Worm (Caenorhabditis elegans) whole organism, L2 larva: ENCODE data around the gene F26A1.9.

Experiments used
- C34F6.9 ChIP-seq: fragments of 150-350 bp; optimal IDR thresholded peaks from 2 replicates; lab custom pipeline; 2014; ENCODE audit warnings: missing biosample characterization, missing genetic modification characterization
- F13H6.1 ChIP-seq: sonication (generic microtip); optimal IDR thresholded peaks from 2 replicates; lab custom pipeline; 2016; ENCODE audit warnings: missing genetic modification characterization, missing compliant biosample characterization
- R02D3.7 ChIP-seq: fragments of 150-350 bp; optimal IDR thresholded peaks from 2 replicates; lab custom pipeline; 2014; ENCODE audit warnings: missing biosample characterization, missing genetic modification characterization
- Y55F3AM.14 ChIP-seq: fragments of 200-800 bp; sonication (Bioruptor generic); optimal IDR thresholded peaks from 2 replicates; lab custom pipeline; 2018; ENCODE audit warnings: mild to moderate bottlenecking, missing genetic modification characterization, missing compliant biosample characterization
- ZK546.5 ChIP-seq: sonication (generic microtip); optimal IDR thresholded peaks from 2 replicates; lab custom pipeline; 2017; ENCODE audit warnings: missing biosample characterization, missing genetic modification characterization
- aly-2 ChIP-seq: fragments of 150-350 bp; optimal IDR thresholded peaks from 2 replicates; lab custom pipeline; 2014; ENCODE audit warnings: missing biosample characterization, missing genetic modification characterization
- ama-1 ChIP-seq: fragments of 150-350 bp; optimal IDR thresholded peaks from 2 replicates; lab custom pipeline; 2018; ENCODE audit warnings: inconsistent platforms
- blmp-1 ChIP-seq: sonication (generic microtip); optimal IDR thresholded peaks from 2 replicates; lab custom pipeline; 2017; ENCODE audit warnings: missing genetic modification characterization, mild to moderate bottlenecking, missing compliant biosample characterization, antibody characterized with exemption, moderate library complexity; ENCODE audit not compliant: insufficient read depth
- ceh-16 ChIP-seq: fragments of 150-350 bp; optimal IDR thresholded peaks from 2 replicates; lab custom pipeline; 2014; ENCODE audit warnings: missing biosample characterization, missing genetic modification characterization
- ceh-82 ChIP-seq: fragments of 150-350 bp; optimal IDR thresholded peaks from 2 replicates; lab custom pipeline; 2014; ENCODE audit warnings: missing biosample characterization, missing genetic modification characterization
- crh-2 ChIP-seq: sonication (generic microtip); optimal IDR thresholded peaks from 2 replicates; lab custom pipeline; 2017; ENCODE audit warnings: missing biosample characterization, missing genetic modification characterization
- dmd-4 ChIP-seq: sonication (generic microtip); optimal IDR thresholded peaks from 2 replicates; lab custom pipeline; 2017; ENCODE audit warnings: missing biosample characterization, missing genetic modification characterization
- elt-3 ChIP-seq: sonication (generic microtip); optimal IDR thresholded peaks from 2 replicates; lab custom pipeline; 2017; ENCODE audit warnings: missing biosample characterization, missing genetic modification characterization
- fos-1 ChIP-seq: fragments of 150-350 bp; optimal IDR thresholded peaks from 2 replicates; lab custom pipeline; 2014; ENCODE audit warnings: missing biosample characterization, missing genetic modification characterization
- gmeb-1 ChIP-seq: fragments of 150-350 bp; optimal IDR thresholded peaks from 2 replicates; lab custom pipeline; 2014; ENCODE audit warnings: missing biosample characterization, missing genetic modification characterization
- lin-11 ChIP-seq: fragments of 150-350 bp; sonication (generic microtip); optimal IDR thresholded peaks from 2 replicates; lab custom pipeline; 2014; ENCODE audit warnings: missing biosample characterization, missing genetic modification characterization, inconsistent platforms, mixed read lengths
- lin-13 ChIP-seq: fragments of 150-350 bp; optimal IDR thresholded peaks from 2 replicates; lab custom pipeline; 2014; ENCODE audit warnings: missing biosample characterization, missing genetic modification reagents, missing genetic modification characterization
- lsy-2 ChIP-seq, 2 experiments: fragments of 150-350 bp in 1 of 2; sonication (generic microtip) in 1 of 2; optimal IDR thresholded peaks; 2 replicates each; lab custom pipeline; 2014 to 2017; ENCODE audit warnings: missing biosample characterization in 2 of 2, missing genetic modification characterization in 2 of 2
- mab-5 ChIP-seq: fragments of 150-350 bp; optimal IDR thresholded peaks from 2 replicates; lab custom pipeline; 2014; ENCODE audit warnings: missing biosample characterization, missing genetic modification characterization
- mbf-1 ChIP-seq: sonication (generic microtip); optimal IDR thresholded peaks from 2 replicates; lab custom pipeline; 2017; ENCODE audit warnings: missing biosample characterization, missing genetic modification characterization
- nhr-10 ChIP-seq: sonication (generic microtip); optimal IDR thresholded peaks from 2 replicates; lab custom pipeline; 2017; ENCODE audit warnings: missing biosample characterization, missing genetic modification characterization
- nhr-11 ChIP-seq: fragments of 150-350 bp; optimal IDR thresholded peaks from 2 replicates; lab custom pipeline; 2014; ENCODE audit warnings: missing biosample characterization, missing genetic modification characterization
- nhr-12 ChIP-seq: fragments of 150-350 bp; optimal IDR thresholded peaks from 2 replicates; lab custom pipeline; 2014; ENCODE audit warnings: missing biosample characterization, missing genetic modification characterization
- nhr-129 ChIP-seq: fragments of 150-350 bp; optimal IDR thresholded peaks from 2 replicates; lab custom pipeline; 2014; ENCODE audit warnings: missing biosample characterization, missing genetic modification characterization
- nhr-21 ChIP-seq: fragments of 150-350 bp; optimal IDR thresholded peaks from 2 replicates; lab custom pipeline; 2014; ENCODE audit warnings: missing biosample characterization, missing genetic modification characterization
- nhr-23 ChIP-seq: fragments of 150-350 bp; optimal IDR thresholded peaks from 2 replicates; lab custom pipeline; 2014; ENCODE audit warnings: missing biosample characterization, missing genetic modification reagents, missing genetic modification characterization
- nhr-25 ChIP-seq: fragments of 150-350 bp; sonication (generic microtip); optimal IDR thresholded peaks from 3 replicates; lab custom pipeline; 2014; ENCODE audit warnings: missing biosample characterization, missing genetic modification characterization
- nhr-6 ChIP-seq: fragments of 150-350 bp; optimal IDR thresholded peaks from 2 replicates; lab custom pipeline; 2014; ENCODE audit warnings: missing biosample characterization, missing genetic modification characterization
- nhr-77 ChIP-seq: fragments of 150-350 bp; optimal IDR thresholded peaks from 2 replicates; lab custom pipeline; 2014; ENCODE audit warnings: missing biosample characterization, missing genetic modification characterization
- sma-3 ChIP-seq: sonication (generic microtip); optimal IDR thresholded peaks from 2 replicates; lab custom pipeline; 2016; ENCODE audit warnings: missing genetic modification reagents, missing genetic modification characterization, missing compliant biosample characterization
- sma-9 ChIP-seq, 2 experiments: fragments of 150-350 bp in 1 of 2; sonication (generic microtip) in 1 of 2; optimal IDR thresholded peaks; 2 replicates each; lab custom pipeline; 2014 to 2016; ENCODE audit warnings: missing genetic modification characterization in 2 of 2, mild to moderate bottlenecking in 1 of 2, missing biosample characterization in 1 of 2, missing compliant biosample characterization in 1 of 2, missing genetic modification reagents in 1 of 2, moderate library complexity in 1 of 2
- unc-39 ChIP-seq: fragments of 150-350 bp; optimal IDR thresholded peaks from 2 replicates; lab custom pipeline; 2014; ENCODE audit warnings: missing biosample characterization, missing genetic modification characterization
- unc-55 ChIP-seq: fragments of 150-350 bp; sonication (generic microtip); optimal IDR thresholded peaks from 3 replicates; lab custom pipeline; 2014; ENCODE audit warnings: missing biosample characterization, missing genetic modification reagents, missing genetic modification characterization
- unc-62 ChIP-seq: fragments of 150-350 bp; optimal IDR thresholded peaks from 2 replicates; lab custom pipeline; 2014; ENCODE audit warnings: missing biosample characterization, missing genetic modification reagents, missing genetic modification characterization
- zag-1 ChIP-seq: fragments of 150-350 bp; optimal IDR thresholded peaks from 2 replicates; lab custom pipeline; 2014; ENCODE audit warnings: missing biosample characterization, missing genetic modification characterization
- ztf-1 ChIP-seq: fragments of 200-800 bp; sonication (Bioruptor generic); conservative IDR thresholded peaks from 2 replicates; pipeline ENCODE4 v1.3.6; 2022; ENCODE audit warnings: missing genetic modification characterization, missing compliant biosample characterization
- ztf-11 ChIP-seq: sonication (generic microtip); optimal IDR thresholded peaks from 2 replicates; lab custom pipeline; 2017; ENCODE audit warnings: missing biosample characterization, missing genetic modification characterization
- ztf-4 ChIP-seq: fragments of 150-350 bp; optimal IDR thresholded peaks from 2 replicates; lab custom pipeline; 2014; ENCODE audit warnings: missing biosample characterization, missing genetic modification characterization

Gene F26A1.9

ce11 chrIII:4874671-4875070, 45.3 kb upstream of the F26A1.9 start, which contains the start of gene C35D10.12:
C35D10.12 (minus strand) TSS chrIII:4874771.
- TF ChIP-seq nhr-25 (tag; lab: Kevin White, UChicago), result no peak
- no peak for TF ChIP-seq zag-1 (tag; lab: Kevin White, UChicago)
- TF ChIP-seq ztf-4, result no peak
- no peak for TF ChIP-seq crh-2 (tag; lab: Kevin White, UChicago)
- TF ChIP-seq lin-13 (GFP tag; lab: Kevin White, UChicago), result no peak
- TF ChIP-seq F13H6.1, result no peak
- no peak for TF ChIP-seq mbf-1 (tag; lab: Kevin White, UChicago)
- TF ChIP-seq nhr-12 (tag; lab: Kevin White, UChicago), result no peak
- no peak for TF ChIP-seq nhr-10 (tag; lab: Kevin White, UChicago)
- no peak for TF ChIP-seq sma-9 (GFP tag; optimal IDR thresholded peaks at IDR 0.05; lab: Kevin White, UChicago)
- no peak for TF ChIP-seq sma-9 (tag; optimal IDR thresholded peaks at IDR 0.05; lab: Kevin White, UChicago)
- TF ChIP-seq aly-2, result no peak
- TF ChIP-seq sma-3 (GFP tag; lab: Kevin White, UChicago), result no peak
- no peak for TF ChIP-seq blmp-1 (tag; lab: Kevin White, UChicago)

ce11 chrIII:4873395-4873794, 44.1 kb upstream of the F26A1.9 start:
- no peak for TF ChIP-seq zag-1 (tag; lab: Kevin White, UChicago)
- TF ChIP-seq R02D3.7 (tag; lab: Kevin White, UChicago), result no peak
- no peak for TF ChIP-seq nhr-21 (tag; lab: Kevin White, UChicago)
- TF ChIP-seq nhr-25 (tag; lab: Kevin White, UChicago), result no peak
- no peak for TF ChIP-seq Y55F3AM.14 (GFP tag; lab: Kevin White, UChicago)
- TF ChIP-seq nhr-12 (tag; lab: Kevin White, UChicago), result no peak
- TF ChIP-seq elt-3 (tag; lab: Kevin White, UChicago), result no peak
- TF ChIP-seq nhr-129 (tag; lab: Kevin White, UChicago), result no peak
- no peak for TF ChIP-seq ZK546.5 (tag; lab: Kevin White, UChicago)
- TF ChIP-seq nhr-77 (tag; lab: Kevin White, UChicago), result no peak
- no peak for TF ChIP-seq nhr-10 (tag; lab: Kevin White, UChicago)
- no peak for TF ChIP-seq mab-5 (tag; lab: Kevin White, UChicago)
- TF ChIP-seq unc-62 (GFP tag; lab: Kevin White, UChicago), result no peak
- no peak for TF ChIP-seq nhr-6
- no peak for TF ChIP-seq blmp-1 (tag; lab: Kevin White, UChicago)

- TF ChIP-seq lin-13 (GFP tag; lab: Kevin White, UChicago), result no peak
- TF ChIP-seq ZK546.5 (tag; lab: Kevin White, UChicago), result no peak
- TF ChIP-seq nhr-11 (tag; lab: Kevin White, UChicago), result no peak
- TF ChIP-seq nhr-10 (tag; lab: Kevin White, UChicago), result no peak
- TF ChIP-seq nhr-21 (tag; lab: Kevin White, UChicago), result no peak
- no peak for TF ChIP-seq lsy-2 (tag; optimal IDR thresholded peaks at IDR 0.05; lab: Kevin White, UChicago)
- no peak for TF ChIP-seq ceh-16 (tag; lab: Kevin White, UChicago)
- no peak for TF ChIP-seq ztf-1 (GFP tag; lab: Robert Waterston, UW)
- no peak for TF ChIP-seq nhr-23 (tag; lab: Kevin White, UChicago)
- no peak for TF ChIP-seq mbf-1 (tag; lab: Kevin White, UChicago)
- TF ChIP-seq ztf-11 (tag; lab: Kevin White, UChicago), result no peak
- TF ChIP-seq fos-1 (tag; lab: Kevin White, UChicago), result no peak
- TF ChIP-seq lin-11 (tag; lab: Kevin White, UChicago), result no peak
- no peak for TF ChIP-seq unc-39 (tag; lab: Kevin White, UChicago)
Observed at ce11 chrIII:4870478-4870877, 41.1 kb upstream of the F26A1.9 start, which contains the start of gene gipc-1. gipc-1 (plus strand) TSS chrIII:4870778.

ce11 chrIII:4868643-4869042, 39.3 kb upstream of the F26A1.9 start, which contains the start of the genes msd-4 and C35D10.3:
msd-4 (minus strand) TSS chrIII:4868743.
C35D10.3 (plus strand) TSS chrIII:4868921.
- TF ChIP-seq nhr-21 (tag; lab: Kevin White, UChicago) (no peak), lin-11 (tag; lab: Kevin White, UChicago) (no peak), F13H6.1 (no peak), ceh-82 (tag; lab: Kevin White, UChicago) (no peak), dmd-4 (tag; lab: Kevin White, UChicago) (no peak), mab-5 (tag; lab: Kevin White, UChicago) (no peak), nhr-10 (tag; lab: Kevin White, UChicago) (no peak), unc-55 (GFP tag; lab: Kevin White, UChicago) (no peak), ama-1 (no peak), gmeb-1 (tag; lab: Kevin White, UChicago) (no peak), nhr-129 (tag; lab: Kevin White, UChicago) (no peak), sma-9 (GFP tag; optimal IDR thresholded peaks at IDR 0.05; lab: Kevin White, UChicago) (no peak), sma-9 (tag; optimal IDR thresholded peaks at IDR 0.05; lab: Kevin White, UChicago) (no peak), C34F6.9 (tag; lab: Kevin White, UChicago) (no peak)
